Worm (Caenorhabditis elegans) whole organism, L4 larva: ENCODE results near the gene Y41D4B.24.
A peak's percentile ranks its signal among the peaks of the same experiment; 100 is the strongest.

Experiments
- D1046.2 ChIP-seq: fragments of 200-800 bp; sonication (Bioruptor generic); IDR thresholded peaks from 2 replicates; pipeline ENCODE4 v1.3.6; 2022; ENCODE audit warnings: missing genetic modification characterization, missing compliant biosample characterization
- F10B5.3 ChIP-seq: sonication (generic microtip); optimal IDR thresholded peaks from 2 replicates; lab custom pipeline; 2016; ENCODE audit warnings: mild to moderate bottlenecking, missing genetic modification characterization, missing compliant biosample characterization
- F26F4.8 ChIP-seq: fragments of 200-800 bp; sonication (Bioruptor generic); conservative IDR thresholded peaks from 2 replicates; pipeline ENCODE4 v1.3.6; 2022; ENCODE audit warnings: missing genetic modification characterization, missing compliant biosample characterization
- T20F7.1 ChIP-seq: fragments of 200-800 bp; sonication (Bioruptor generic); optimal IDR thresholded peaks from 2 replicates; lab custom pipeline; 2018; ENCODE audit warnings: mild to moderate bottlenecking, missing genetic modification characterization, missing compliant biosample characterization
- T26A8.4 ChIP-seq: fragments of 200-800 bp; sonication (Bioruptor generic); IDR thresholded peaks from 2 replicates; pipeline ENCODE4 v1.3.6; 2022; ENCODE audit warnings: missing genetic modification characterization, missing compliant biosample characterization
- Y48G9A.11 ChIP-seq: fragments of 200-800 bp; sonication (Bioruptor generic); IDR thresholded peaks from 2 replicates; pipeline ENCODE4 v1.3.6; 2022; ENCODE audit warnings: missing genetic modification reagents, missing genetic modification characterization, missing compliant biosample characterization
- Y5F2A.4 ChIP-seq: fragments of 200-800 bp; sonication (Bioruptor generic); optimal IDR thresholded peaks from 2 replicates; lab custom pipeline; 2018; ENCODE audit warnings: mild to moderate bottlenecking, missing genetic modification characterization, missing compliant biosample characterization
- ZK546.5 ChIP-seq, 2 experiments: sonication (generic microtip); optimal IDR thresholded peaks; 2 replicates each; lab custom pipeline; 2017; ENCODE audit warnings: missing biosample characterization in 2 of 2, missing genetic modification characterization in 2 of 2
- aly-2 ChIP-seq: sonication (generic microtip); optimal IDR thresholded peaks from 2 replicates; lab custom pipeline; 2018; ENCODE audit warnings: missing biosample characterization, missing genetic modification characterization
- ama-1 ChIP-seq: fragments of 150-350 bp; optimal IDR thresholded peaks from 2 replicates; lab custom pipeline; 2014; ENCODE audit warnings: inconsistent platforms, mixed read lengths
- arid-1 ChIP-seq: fragments of 200-800 bp; sonication (Bioruptor generic); conservative IDR thresholded peaks from 2 replicates; pipeline ENCODE4 v1.3.6; 2022; ENCODE audit warnings: missing genetic modification reagents, missing genetic modification characterization, missing compliant biosample characterization
- ceh-28 ChIP-seq: fragments of 150-350 bp; optimal IDR thresholded peaks from 2 replicates; lab custom pipeline; 2014; ENCODE audit warnings: missing biosample characterization, missing genetic modification reagents, missing genetic modification characterization
- ceh-44 ChIP-seq: fragments of 200-800 bp; sonication (Bioruptor generic); IDR thresholded peaks from 2 replicates; pipeline ENCODE4 v1.3.6; 2022; ENCODE audit warnings: missing genetic modification reagents, missing genetic modification characterization, missing compliant biosample characterization
- ctbp-1 ChIP-seq: fragments of 200-800 bp; sonication (Bioruptor generic); IDR thresholded peaks from 2 replicates; pipeline ENCODE4 v1.3.6; 2022; ENCODE audit warnings: missing genetic modification reagents, missing genetic modification characterization, missing compliant biosample characterization
- daf-12 ChIP-seq: fragments of 150-350 bp; optimal IDR thresholded peaks from 2 replicates; lab custom pipeline; 2014; ENCODE audit warnings: missing biosample characterization, missing genetic modification reagents, missing genetic modification characterization
- daf-16 ChIP-seq, 3 experiments: sonication (generic microtip); optimal IDR thresholded peaks; 2 replicates each; lab custom pipeline; 2016 to 2017; ENCODE audit warnings: missing genetic modification characterization in 3 of 3, missing genetic modification reagents in 3 of 3, mild to moderate bottlenecking in 2 of 3, missing compliant biosample characterization in 2 of 3, missing biosample characterization in 1 of 3, moderate library complexity in 1 of 3
- daf-8 ChIP-seq: fragments of 200-800 bp; sonication (Bioruptor generic); IDR thresholded peaks from 2 replicates; pipeline ENCODE4 v1.3.6; 2022; ENCODE audit warnings: missing genetic modification characterization, missing compliant biosample characterization
- duxl-1 ChIP-seq: sonication (generic microtip); optimal IDR thresholded peaks from 2 replicates; lab custom pipeline; 2016; ENCODE audit warnings: mild to moderate bottlenecking, missing genetic modification characterization, moderate library complexity, missing compliant biosample characterization; ENCODE audit not compliant: poor library complexity
- dve-1 ChIP-seq: sonication (generic microtip); optimal IDR thresholded peaks from 2 replicates; lab custom pipeline; 2017; ENCODE audit warnings: antibody characterized with exemption, mild to moderate bottlenecking, missing genetic modification characterization, missing compliant biosample characterization; ENCODE audit not compliant: insufficient read depth
- egl-43 ChIP-seq: fragments of 200-800 bp; sonication (Bioruptor generic); IDR thresholded peaks from 2 replicates; pipeline ENCODE4 v1.3.6; 2022; ENCODE audit warnings: missing genetic modification reagents, missing genetic modification characterization, missing compliant biosample characterization
- fkh-10 ChIP-seq: fragments of 150-350 bp; optimal IDR thresholded peaks from 2 replicates; lab custom pipeline; 2014; ENCODE audit warnings: missing biosample characterization, missing genetic modification reagents, missing genetic modification characterization
- hif-1 ChIP-seq, 2 experiments: sonication (generic microtip); optimal IDR thresholded peaks; 2 replicates each; lab custom pipeline; 2016 to 2017; ENCODE audit warnings: missing compliant biosample characterization in 2 of 2, missing genetic modification characterization in 2 of 2, missing genetic modification reagents in 2 of 2, missing genotype in 2 of 2, mild to moderate bottlenecking in 1 of 2
- jun-1 ChIP-seq: fragments of 150-350 bp; optimal IDR thresholded peaks from 2 replicates; lab custom pipeline; 2014; ENCODE audit warnings: missing biosample characterization, missing genetic modification reagents, missing genetic modification characterization
- lin-1 ChIP-seq: fragments of 200-800 bp; sonication (Bioruptor generic); IDR thresholded peaks from 2 replicates; pipeline ENCODE4 v1.3.6; 2022; ENCODE audit warnings: missing genetic modification reagents, missing genetic modification characterization, missing compliant biosample characterization
- lin-38 ChIP-seq: fragments of 200-800 bp; sonication (Bioruptor generic); IDR thresholded peaks from 2 replicates; pipeline ENCODE4 v1.3.6; 2022; ENCODE audit warnings: missing genetic modification reagents, missing genetic modification characterization, missing compliant biosample characterization
- lir-3 ChIP-seq: sonication (generic microtip); optimal IDR thresholded peaks from 2 replicates; lab custom pipeline; 2016; ENCODE audit warnings: mild to moderate bottlenecking, missing genetic modification characterization, missing compliant biosample characterization
- mdt-29 ChIP-seq: fragments of 200-800 bp; sonication (Bioruptor generic); IDR thresholded peaks from 2 replicates; pipeline ENCODE4 v1.3.6; 2022; ENCODE audit warnings: missing genetic modification reagents, missing genetic modification characterization, missing compliant biosample characterization
- mep-1 ChIP-seq: fragments of 150-350 bp; sonication (generic microtip); optimal IDR thresholded peaks from 3 replicates; lab custom pipeline; 2014; ENCODE audit warnings: missing biosample characterization, missing genetic modification characterization
- mes-2 ChIP-seq: sonication (generic microtip); optimal IDR thresholded peaks from 2 replicates; lab custom pipeline; 2016; ENCODE audit warnings: missing genotype, mild to moderate bottlenecking, missing genetic modification characterization, missing compliant biosample characterization; ENCODE audit not compliant: poor library complexity, severe bottlenecking
- mxl-2 ChIP-seq: fragments of 200-800 bp; sonication (Bioruptor generic); conservative IDR thresholded peaks from 2 replicates; pipeline ENCODE4 v1.3.6; 2022; ENCODE audit warnings: missing genetic modification reagents, missing genetic modification characterization, missing compliant biosample characterization
- nhr-42 ChIP-seq: fragments of 200-800 bp; sonication (Bioruptor generic); IDR thresholded peaks from 2 replicates; pipeline ENCODE4 v1.3.6; 2022; ENCODE audit warnings: missing genetic modification characterization, missing compliant biosample characterization
- nhr-6 ChIP-seq: fragments of 150-350 bp; optimal IDR thresholded peaks from 2 replicates; lab custom pipeline; 2014; ENCODE audit warnings: missing biosample characterization, missing genetic modification characterization
- nhr-77 ChIP-seq: fragments of 150-350 bp; optimal IDR thresholded peaks from 2 replicates; lab custom pipeline; 2014; ENCODE audit warnings: missing biosample characterization, missing genetic modification characterization
- pha-4 ChIP-seq, 2 experiments: fragments of 150-350 bp in 1 of 2; fragments of 200-800 bp in 1 of 2; sonication (Bioruptor generic) in 1 of 2; IDR thresholded peaks in 1 of 2; optimal IDR thresholded peaks in 1 of 2; 2 replicates each; pipeline versions ENCODE4 v1.3.6 to Lab custom; 2014 to 2022; ENCODE audit warnings: missing genetic modification characterization in 2 of 2, missing genetic modification reagents in 2 of 2, missing biosample characterization in 1 of 2, missing compliant biosample characterization in 1 of 2
- php-3 ChIP-seq: fragments of 200-800 bp; sonication (Bioruptor generic); IDR thresholded peaks from 2 replicates; pipeline ENCODE4 v1.3.6; 2022; ENCODE audit warnings: missing genetic modification reagents, missing genetic modification characterization, missing compliant biosample characterization
- rbr-2 ChIP-seq: sonication (generic microtip); optimal IDR thresholded peaks from 2 replicates; lab custom pipeline; 2016; ENCODE audit warnings: missing genotype, missing genetic modification characterization, missing compliant biosample characterization
- skn-1 ChIP-seq: fragments of 150-350 bp; optimal IDR thresholded peaks from 2 replicates; lab custom pipeline; 2014; ENCODE audit warnings: missing biosample characterization, missing genetic modification characterization
- snpc-1.2 ChIP-seq: fragments of 200-800 bp; sonication (Bioruptor generic); IDR thresholded peaks from 2 replicates; pipeline ENCODE4 v1.3.6; 2022; ENCODE audit warnings: missing genetic modification reagents, missing genetic modification characterization, missing compliant biosample characterization
- snpc-4 ChIP-seq: fragments of 150-350 bp; optimal IDR thresholded peaks from 2 replicates; lab custom pipeline; 2014; ENCODE audit warnings: missing biosample characterization, missing genetic modification characterization
- spr-1 ChIP-seq: sonication (generic microtip); optimal IDR thresholded peaks from 2 replicates; lab custom pipeline; 2016; ENCODE audit warnings: mild to moderate bottlenecking, missing genetic modification characterization, missing compliant biosample characterization
- unc-130 ChIP-seq: sonication (generic microtip); optimal IDR thresholded peaks from 2 replicates; lab custom pipeline; 2016; ENCODE audit warnings: missing genetic modification reagents, missing genetic modification characterization, missing compliant biosample characterization
- unc-39 ChIP-seq: sonication (generic microtip); optimal IDR thresholded peaks from 2 replicates; lab custom pipeline; 2017; ENCODE audit warnings: missing biosample characterization, missing genetic modification characterization
- zfp-2 ChIP-seq: sonication (generic microtip); optimal IDR thresholded peaks from 2 replicates; lab custom pipeline; 2016; ENCODE audit warnings: mild to moderate bottlenecking, missing genetic modification characterization, missing compliant biosample characterization
- zip-11 ChIP-seq: fragments of 200-800 bp; sonication (Bioruptor generic); IDR thresholded peaks from 2 replicates; pipeline ENCODE4 v1.3.6; 2022; ENCODE audit warnings: missing genetic modification characterization, missing compliant biosample characterization
- zip-2 ChIP-seq: fragments of 150-350 bp; optimal IDR thresholded peaks from 2 replicates; lab custom pipeline; 2014; ENCODE audit warnings: missing biosample characterization, missing genetic modification characterization

Y41D4B.24 gene

DNA sequence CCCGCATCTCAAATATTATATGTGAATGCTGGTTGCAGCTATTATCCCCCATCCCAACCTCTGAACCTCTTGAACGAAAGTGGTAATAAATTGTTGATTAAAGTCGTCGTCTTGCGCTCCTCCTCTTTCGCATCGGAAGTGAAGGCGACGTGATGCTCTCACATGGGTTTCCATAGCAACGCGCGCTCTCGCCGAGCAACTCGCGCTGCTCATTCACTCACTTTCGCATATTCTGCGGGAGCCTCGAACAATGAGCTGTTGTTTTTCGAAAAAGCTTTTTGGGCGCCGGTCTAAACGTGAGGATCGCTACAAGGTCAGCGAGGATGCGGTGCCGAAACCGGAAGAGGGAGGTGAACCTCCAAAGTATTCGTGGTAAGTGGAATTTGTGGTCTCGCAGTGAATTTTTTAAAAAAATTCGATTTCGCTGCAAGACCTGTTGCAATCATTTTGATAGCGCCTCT, 29.1 kb upstream of the Y41D4B.24 start, which contains the start of gene rpi-2 (continued):
- TF ChIP-seq ctbp-1 (GFP tag; lab: Robert Waterston, UW) (peak; percentile 57), nhr-6 (tag; lab: Kevin White, UChicago) (no peak), lin-1 (GFP tag; lab: Robert Waterston, UW) (peak; percentile 63; the same call in 1 of the 2 replicates), snpc-1.2 (GFP tag; lab: Robert Waterston, UW) (peak; percentile 86), ceh-44 (0 out of 2 replicates have a peak, but pooled peaks have one; percentile 30), D1046.2 (GFP tag; lab: Robert Waterston, UW) (peak; percentile 71; the same call in 1 of the 2 replicates), unc-39 (no peak), pha-4 (GFP tag; IDR thresholded peaks at IDR 0.05; lab: Robert Waterston, UW) (peak; percentile 89), pha-4 (tag; optimal IDR thresholded peaks at IDR 0.05; lab: Kevin White, UChicago) (no peak), daf-12 (tag; lab: Kevin White, UChicago) (no peak), Y48G9A.11 (GFP tag; lab: Robert Waterston, UW) (peak; percentile 82), F26F4.8 (GFP tag; lab: Robert Waterston, UW) (0 out of 2 replicates have a peak, but pooled peaks have one; percentile 26), unc-130 (peak; percentile 53), duxl-1 (peak; percentile 11), F10B5.3 (tag; lab: Kevin White, UChicago) (no peak), egl-43 (peak; percentile 80), zip-11 (0 out of 2 replicates have a peak, but pooled peaks have one; percentile 23), daf-16 (GFP tag; optimal IDR thresholded peaks at IDR 0.05; lab: Kevin White, UChicago) (peak in 1 of 2 experiments; percentile 31), daf-16 (tag; optimal IDR thresholded peaks at IDR 0.05; lab: Kevin White, UChicago) (no peak), nhr-42 (no peak), spr-1 (tag; lab: Kevin White, UChicago) (peak; percentile 50), ZK546.5 (tag; optimal IDR thresholded peaks at IDR 0.05; lab: Kevin White, UChicago) (peak in 1 of 2 experiments; percentile 46), mxl-2 (GFP tag; lab: Robert Waterston, UW) (0 out of 2 replicates have a peak, but pooled peaks have one; percentile 37), mep-1 (tag; lab: Kevin White, UChicago) (peak; percentile 13), php-3 (GFP tag; lab: Robert Waterston, UW) (0 out of 2 replicates have a peak, but pooled peaks have one; percentile 45), nhr-77 (tag; lab: Kevin White, UChicago) (no peak), jun-1 (no peak), Y5F2A.4 (GFP tag; lab: Kevin White, UChicago) (peak; percentile 53), mdt-29 (GFP tag; lab: Robert Waterston, UW) (0 out of 2 replicates have a peak, but pooled peaks have one; percentile 22), zfp-2 (tag; lab: Kevin White, UChicago) (no peak), lin-38 (GFP tag; lab: Robert Waterston, UW) (peak; percentile 88), T20F7.1 (GFP tag; lab: Kevin White, UChicago) (no peak), rbr-2 (tag; lab: Kevin White, UChicago) (peak; percentile 47), fkh-10 (GFP tag; lab: Kevin White, UChicago) (no peak), hif-1 (tag; optimal IDR thresholded peaks at IDR 0.05; lab: Kevin White, UChicago) (peak in 1 of 2 experiments; percentile 21), snpc-4 (no peak), lir-3 (tag; lab: Kevin White, UChicago) (no peak), mes-2 (peak; percentile 42), skn-1 (tag; lab: Kevin White, UChicago) (no peak), dve-1 (tag; lab: Kevin White, UChicago) (no peak), arid-1 (GFP tag; lab: Robert Waterston, UW) (peak; percentile 94), ama-1 (lab: Kevin White, UChicago) (peak; percentile 87), T26A8.4 (peak; percentile 57), ceh-28 (tag; lab: Kevin White, UChicago) (no peak), daf-8 (no peak), aly-2 (tag; lab: Kevin White, UChicago) (peak; percentile 68), zip-2 (tag; lab: Kevin White, UChicago) (no peak)
